Worm (Caenorhabditis elegans) whole organism, late embryonic: Measurements from ENCODE around the gene ins-21.
"Not testable (repeated sequence)": the region's sequence is repeated elsewhere in the genome, so short reads cannot be mapped to it uniquely, and the experiment has no call there.

Source experiments
- C08G9.2 ChIP-seq: sonication (generic microtip); optimal IDR thresholded peaks from 2 replicates; lab custom pipeline; 2016; ENCODE audit warnings: mild to moderate bottlenecking, missing genetic modification characterization, moderate library complexity, missing compliant biosample characterization
- ahr-1 ChIP-seq: sonication (generic microtip); optimal IDR thresholded peaks from 2 replicates; lab custom pipeline; 2016; ENCODE audit warnings: missing genetic modification characterization, missing compliant biosample characterization
- ama-1 ChIP-seq: fragments of 150-350 bp; optimal IDR thresholded peaks from 2 replicates; lab custom pipeline; 2014
- ceh-14 ChIP-seq: sonication (generic microtip); optimal IDR thresholded peaks from 2 replicates; lab custom pipeline; 2016; ENCODE audit warnings: missing genotype, missing genetic modification characterization, missing compliant biosample characterization
- ceh-19 ChIP-seq: fragments of 200-800 bp; sonication (Bioruptor generic); optimal IDR thresholded peaks from 2 replicates; lab custom pipeline; 2018; ENCODE audit warnings: mild to moderate bottlenecking, missing genetic modification characterization, missing compliant biosample characterization
- ceh-22 ChIP-seq: sonication (generic microtip); optimal IDR thresholded peaks from 2 replicates; lab custom pipeline; 2017; ENCODE audit warnings: missing biosample characterization, missing genetic modification characterization
- ceh-24 ChIP-seq: sonication (generic microtip); optimal IDR thresholded peaks from 2 replicates; lab custom pipeline; 2016; ENCODE audit warnings: mild to moderate bottlenecking, missing genetic modification characterization, missing compliant biosample characterization
- ceh-30 ChIP-seq: fragments of 150-350 bp; optimal IDR thresholded peaks from 2 replicates; lab custom pipeline; 2014; ENCODE audit warnings: missing biosample characterization, missing genetic modification characterization
- ceh-45 ChIP-seq: fragments of 200-800 bp; sonication (Bioruptor generic); IDR thresholded peaks from 2 replicates; pipeline ENCODE4 v1.3.6; 2022; ENCODE audit warnings: missing genetic modification reagents, missing genetic modification characterization, missing compliant biosample characterization
- ceh-48 ChIP-seq: sonication (generic microtip); optimal IDR thresholded peaks from 2 replicates; lab custom pipeline; 2016; ENCODE audit warnings: missing genetic modification characterization, inconsistent platforms, missing compliant biosample characterization
- ceh-6 ChIP-seq: fragments of 200-800 bp; sonication (Bioruptor generic); optimal IDR thresholded peaks from 2 replicates; lab custom pipeline; 2018; ENCODE audit warnings: mild to moderate bottlenecking, missing genetic modification characterization, missing compliant biosample characterization
- ceh-9 ChIP-seq: sonication (generic microtip); optimal IDR thresholded peaks from 2 replicates; lab custom pipeline; 2016; ENCODE audit warnings: mild to moderate bottlenecking, missing genetic modification characterization, inconsistent platforms, missing compliant biosample characterization
- dve-1 ChIP-seq: sonication (generic microtip); optimal IDR thresholded peaks from 2 replicates; lab custom pipeline; 2017; ENCODE audit warnings: antibody characterized with exemption, mild to moderate bottlenecking, missing genetic modification characterization, missing compliant biosample characterization
- elt-4 ChIP-seq: sonication (generic microtip); optimal IDR thresholded peaks from 2 replicates; lab custom pipeline; 2016; ENCODE audit warnings: missing genetic modification characterization, missing compliant biosample characterization
- fkh-10 ChIP-seq: fragments of 150-350 bp; optimal IDR thresholded peaks from 2 replicates; lab custom pipeline; 2014; ENCODE audit warnings: missing biosample characterization, missing genetic modification reagents, missing genetic modification characterization
- gmeb-2 ChIP-seq: sonication (generic microtip); optimal IDR thresholded peaks from 2 replicates; lab custom pipeline; 2016; ENCODE audit warnings: missing genetic modification characterization, inconsistent platforms, missing compliant biosample characterization
- madf-2 ChIP-seq: sonication (generic microtip); optimal IDR thresholded peaks from 2 replicates; lab custom pipeline; 2017; ENCODE audit warnings: missing genetic modification characterization, missing compliant biosample characterization
- nfya-1 ChIP-seq: sonication (generic microtip); optimal IDR thresholded peaks from 2 replicates; lab custom pipeline; 2017; ENCODE audit warnings: missing genetic modification characterization, mild to moderate bottlenecking, missing compliant biosample characterization, antibody characterized with exemption, moderate library complexity
- nhr-232 ChIP-seq: sonication (generic microtip); optimal IDR thresholded peaks from 2 replicates; lab custom pipeline; 2016; ENCODE audit warnings: missing genetic modification characterization, missing compliant biosample characterization
- npax-4 ChIP-seq: sonication (generic microtip); optimal IDR thresholded peaks from 2 replicates; lab custom pipeline; 2016; ENCODE audit warnings: missing genetic modification characterization, missing compliant biosample characterization
- pag-3 ChIP-seq: sonication (generic microtip); optimal IDR thresholded peaks from 2 replicates; lab custom pipeline; 2016; ENCODE audit warnings: missing compliant biosample characterization, missing genetic modification characterization, borderline replicate concordance
- pha-2 ChIP-seq: sonication (generic microtip); optimal IDR thresholded peaks from 2 replicates; lab custom pipeline; 2017; ENCODE audit warnings: mild to moderate bottlenecking, missing genetic modification characterization, missing compliant biosample characterization
- pha-4 ChIP-seq: fragments of 150-350 bp; optimal IDR thresholded peaks from 2 replicates; lab custom pipeline; 2018; ENCODE audit warnings: missing biosample characterization, missing genetic modification reagents, missing genetic modification characterization
- pros-1 ChIP-seq: fragments of 150-350 bp; optimal IDR thresholded peaks from 2 replicates; lab custom pipeline; 2014; ENCODE audit warnings: missing biosample characterization, missing genetic modification reagents, missing genetic modification characterization
- ref-2 ChIP-seq: sonication (generic microtip); optimal IDR thresholded peaks from 2 replicates; lab custom pipeline; 2016; ENCODE audit warnings: missing genetic modification characterization, missing compliant biosample characterization
- syd-9 ChIP-seq: sonication (generic microtip); optimal IDR thresholded peaks from 2 replicates; lab custom pipeline; 2016; ENCODE audit warnings: mild to moderate bottlenecking, missing genetic modification characterization, moderate library complexity, missing compliant biosample characterization
- unc-3 ChIP-seq, 2 experiments: fragments of 200-800 bp in 1 of 2; sonication (Bioruptor generic) in 1 of 2; sonication (generic microtip) in 1 of 2; conservative IDR thresholded peaks in 1 of 2; optimal IDR thresholded peaks in 1 of 2; 2 replicates each; pipeline versions ENCODE4 v1.3.6 to Lab custom; 2016 to 2022; ENCODE audit warnings: missing compliant biosample characterization in 2 of 2, missing genetic modification characterization in 2 of 2, missing genetic modification reagents in 1 of 2
- unc-42 ChIP-seq: sonication (generic microtip); optimal IDR thresholded peaks from 2 replicates; lab custom pipeline; 2016; ENCODE audit warnings: missing genotype, missing genetic modification characterization, missing compliant biosample characterization
- unc-55 ChIP-seq: sonication (generic microtip); optimal IDR thresholded peaks from 2 replicates; lab custom pipeline; 2017; ENCODE audit warnings: missing biosample characterization, missing genetic modification reagents, missing genetic modification characterization
- unc-86 ChIP-seq: sonication (generic microtip); optimal IDR thresholded peaks from 2 replicates; lab custom pipeline; 2016; ENCODE audit warnings: missing genetic modification characterization, missing compliant biosample characterization
- ztf-16 ChIP-seq: sonication (generic microtip); optimal IDR thresholded peaks from 2 replicates; lab custom pipeline; 2017; ENCODE audit warnings: missing genetic modification characterization, missing compliant biosample characterization

ins-21 gene

DNA sequence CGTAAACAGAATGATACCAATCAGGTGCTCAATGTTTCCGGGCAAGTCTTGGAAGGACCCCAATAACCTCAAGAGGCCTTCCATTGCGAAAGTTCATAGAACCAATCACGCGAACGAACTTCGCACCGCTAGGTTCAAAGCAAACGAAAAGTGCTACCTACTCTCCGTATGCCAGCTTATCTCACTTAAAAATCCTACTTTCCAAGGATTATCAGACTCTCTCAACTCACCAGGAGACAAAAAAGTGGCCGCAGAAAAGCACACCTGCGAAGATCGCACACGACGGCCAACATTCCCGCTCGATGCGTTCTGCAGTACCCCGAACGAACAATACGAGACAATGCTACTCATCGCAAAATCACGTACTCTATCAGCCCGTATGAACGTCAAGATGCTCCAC is 29.8 kb downstream of the ins-21 start, which contains the start of gene T16G12.12:
T16G12.12 (plus strand) TSS at position 301 of the 400 bp plus-strand sequence.
- not testable (repeated sequence) for TF ChIP-seq C08G9.2 (tag; lab: Kevin White, UChicago); nhr-232 (tag; lab: Kevin White, UChicago); ceh-22

- TF ChIP-seq ceh-19 (GFP tag; lab: Kevin White, UChicago), result no peak
- no peak for TF ChIP-seq ceh-30 (tag; lab: Kevin White, UChicago)
- TF ChIP-seq syd-9 (tag; lab: Kevin White, UChicago), result no peak
- TF ChIP-seq ref-2, result no peak
- TF ChIP-seq fkh-10, result no peak
- no peak for TF ChIP-seq nhr-232 (tag; lab: Kevin White, UChicago)
- no peak for TF ChIP-seq gmeb-2 (tag; lab: Kevin White, UChicago)
- TF ChIP-seq ceh-14 (tag; lab: Kevin White, UChicago), result no peak
- TF ChIP-seq, all 69 proteins: peak for 0
These were observed 32.5 kb downstream of the ins-21 start, which contains the start of gene T16G12.10 for ce11 chrIII:10056033-10056432. T16G12.10 (minus strand) TSS chrIII:10056133.

DNA sequence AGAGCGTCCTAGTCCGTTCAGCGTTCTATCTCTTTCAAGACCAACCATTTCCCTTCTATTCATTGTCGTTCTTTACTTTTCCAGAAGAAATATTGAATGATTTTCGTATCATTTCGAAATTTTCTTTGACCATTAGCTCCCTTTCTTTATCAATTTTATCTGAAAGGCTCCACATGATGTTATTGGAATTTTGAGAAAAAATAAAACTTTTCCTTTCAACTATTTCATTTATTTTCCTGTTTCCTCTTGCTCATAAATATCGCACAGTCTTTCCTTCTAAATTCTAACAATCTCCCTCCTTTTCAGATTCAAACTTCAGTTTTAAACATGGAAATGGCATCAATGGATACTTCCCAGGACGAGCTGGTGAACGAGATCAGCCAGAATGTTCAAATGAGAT is 34.0 kb downstream of the ins-21 start, which contains the start of gene T16G12.4:
T16G12.4 (plus strand) TSS at position 301 of the 400 bp plus-strand sequence.
- no peak for TF ChIP-seq unc-86 (tag; lab: Kevin White, UChicago)
- TF ChIP-seq ceh-14 (tag; lab: Kevin White, UChicago), result no peak
- no peak for TF ChIP-seq pag-3 (tag; lab: Kevin White, UChicago)
- no peak for TF ChIP-seq unc-55 (GFP tag; lab: Kevin White, UChicago)
- TF ChIP-seq pros-1, result no peak

DNA sequence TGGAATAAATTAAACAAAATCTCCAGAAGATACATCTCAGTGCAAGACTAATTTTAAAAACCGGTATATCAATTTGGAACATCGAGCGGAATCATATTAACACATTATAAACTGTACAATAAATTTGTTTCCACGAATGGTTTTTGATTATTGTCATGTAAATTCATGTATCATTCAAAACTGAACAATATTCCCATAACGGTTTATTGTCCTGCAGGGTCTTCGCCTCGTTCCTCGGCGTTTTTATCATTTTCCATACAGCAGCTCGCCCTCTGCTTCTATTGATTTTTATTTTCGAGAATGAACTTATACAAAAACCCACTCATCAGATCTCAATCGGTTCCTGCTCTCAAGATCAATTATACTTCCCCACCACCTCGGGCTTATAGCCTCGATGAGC is 35.5 kb downstream of the ins-21 start, which contains the start of gene T16G12.8:
T16G12.8 (plus strand) TSS at position 301 of the 400 bp plus-strand sequence.
- TF ChIP-seq madf-2 (tag; lab: Kevin White, UChicago) (no peak), unc-42 (tag; lab: Kevin White, UChicago) (no peak), ceh-9 (tag; lab: Kevin White, UChicago) (no peak), ceh-22 (no peak), ceh-6 (GFP tag; lab: Kevin White, UChicago) (no peak), ahr-1 (tag; lab: Kevin White, UChicago) (no peak), nfya-1 (tag; lab: Kevin White, UChicago) (no peak), dve-1 (no peak), ztf-16 (tag; lab: Kevin White, UChicago) (no peak)

DNA sequence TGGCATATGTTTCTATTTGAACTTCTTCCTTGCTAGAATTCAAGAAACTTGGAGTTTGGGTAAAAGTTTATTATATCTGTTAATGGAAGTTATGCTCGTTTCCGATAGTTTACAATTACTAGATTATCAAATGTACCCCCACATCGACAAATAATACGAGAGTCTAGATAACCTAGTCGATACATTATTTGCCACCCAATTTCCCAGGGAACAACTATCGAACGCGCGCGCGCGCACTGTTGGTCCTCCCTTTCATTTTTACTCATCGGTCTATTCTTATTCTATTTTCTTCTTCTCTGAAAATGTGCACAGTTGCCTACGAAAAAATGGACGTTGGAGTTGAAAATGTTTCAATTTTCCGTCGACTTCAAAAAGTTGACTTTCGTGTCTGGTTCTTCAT is 37.0 kb downstream of the ins-21 start, which contains the start of gene T16G12.13:
T16G12.13 (plus strand) TSS at position 293 of the 400 bp plus-strand sequence.
- no peak for TF ChIP-seq C08G9.2 (tag; lab: Kevin White, UChicago)
- no peak for TF ChIP-seq pha-2 (tag; lab: Kevin White, UChicago)
- TF ChIP-seq dve-1, result no peak
- no peak for TF ChIP-seq elt-4 (tag; lab: Kevin White, UChicago)
- TF ChIP-seq npax-4 (tag; lab: Kevin White, UChicago), result no peak
- TF ChIP-seq pha-4 (tag; lab: Kevin White, UChicago), result no peak
- TF ChIP-seq ceh-24 (tag; lab: Kevin White, UChicago), result no peak
- no peak for TF ChIP-seq pag-3 (tag; lab: Kevin White, UChicago)
- TF ChIP-seq fkh-10, result no peak
- TF ChIP-seq unc-42 (tag; lab: Kevin White, UChicago), result no peak
- TF ChIP-seq ceh-45, result no peak
- TF ChIP-seq ama-1 (lab: Kevin White, UChicago), result no peak
- no peak for TF ChIP-seq ceh-6 (GFP tag; lab: Kevin White, UChicago)
- TF ChIP-seq unc-3 (GFP tag; conservative IDR thresholded peaks at IDR 0.05; lab: Robert Waterston, UW), result no peak
- TF ChIP-seq unc-3 (tag; optimal IDR thresholded peaks at IDR 0.05; lab: Kevin White, UChicago), result no peak
- no peak for TF ChIP-seq ceh-48 (tag; lab: Kevin White, UChicago)
